Worm (Caenorhabditis elegans): ENCODE results near the gene cfap-36.

The cfap-36 gene

ce11 chrV:137667-138066 is 34.3 kb downstream of the cfap-36 start:
- no peak for TF ChIP-seq W03F9.2 (tag; optimal IDR thresholded peaks at IDR 0.05)
- no peak for TF ChIP-seq him-1 (tag; optimal IDR thresholded peaks at IDR 0.05)
- no peak for TF ChIP-seq dao-5 (tag; optimal IDR thresholded peaks at IDR 0.05)

- TF ChIP-seq dao-5 (tag; optimal IDR thresholded peaks at IDR 0.05) (no peak), W03F9.2 (tag; optimal IDR thresholded peaks at IDR 0.05) (no peak), him-1 (tag; optimal IDR thresholded peaks at IDR 0.05) (no peak)
Measured at ce11 chrV:130186-130585, 41.8 kb downstream of the cfap-36 start.

ce11 chrV:127882-128281 is 44.1 kb downstream of the cfap-36 start, which contains the start of the genes W03F9.2 and sftb-2:
W03F9.2 (minus strand) TSS chrV:128034.
sftb-2 (plus strand) TSS chrV:128237.
- TF ChIP-seq him-1 (tag; optimal IDR thresholded peaks at IDR 0.05) (no peak), dao-5 (tag; optimal IDR thresholded peaks at IDR 0.05) (no peak), W03F9.2 (tag; optimal IDR thresholded peaks at IDR 0.05) (peak; percentile 94)

ce11 chrV:126610-127009 is 45.4 kb downstream of the cfap-36 start, which contains the start of gene W03F9.1:
W03F9.1 (minus strand) TSS chrV:126718.
- TF ChIP-seq dao-5 (tag; optimal IDR thresholded peaks at IDR 0.05) (no peak), W03F9.2 (tag; optimal IDR thresholded peaks at IDR 0.05) (peak; percentile 99)

- TF ChIP-seq him-1 (tag; optimal IDR thresholded peaks at IDR 0.05) (no peak), W03F9.2 (tag; optimal IDR thresholded peaks at IDR 0.05) (peak; percentile 41), dao-5 (tag; optimal IDR thresholded peaks at IDR 0.05) (no peak)
Measured at ce11 chrV:123915-124314, 48.1 kb downstream of the cfap-36 start.

ce11 chrV:123513-123912 is 48.5 kb downstream of the cfap-36 start:
- no peak for TF ChIP-seq him-1 (tag; optimal IDR thresholded peaks at IDR 0.05)
- TF ChIP-seq dao-5 (tag; optimal IDR thresholded peaks at IDR 0.05), result no peak
- TF ChIP-seq W03F9.2 (tag; optimal IDR thresholded peaks at IDR 0.05), result peak; percentile 93

- TF ChIP-seq him-1 (tag; optimal IDR thresholded peaks at IDR 0.05), result no peak
- TF ChIP-seq dao-5 (tag; optimal IDR thresholded peaks at IDR 0.05), result no peak
- TF ChIP-seq W03F9.2 (tag; optimal IDR thresholded peaks at IDR 0.05), result peak; percentile 91
Measured at ce11 chrV:122750-123149, 49.3 kb downstream of the cfap-36 start, which contains the start of gene cgp-1. cgp-1 (minus strand) TSS chrV:122789.

ce11 chrV:122249-122648 is 49.8 kb downstream of the cfap-36 start:
- TF ChIP-seq him-1 (tag; optimal IDR thresholded peaks at IDR 0.05), result no peak
- TF ChIP-seq dao-5 (tag; optimal IDR thresholded peaks at IDR 0.05), result no peak
- TF ChIP-seq W03F9.2 (tag; optimal IDR thresholded peaks at IDR 0.05), result no peak

- no peak for TF ChIP-seq him-1 (tag; optimal IDR thresholded peaks at IDR 0.05)
- no peak for TF ChIP-seq W03F9.2 (tag; optimal IDR thresholded peaks at IDR 0.05)
- no peak for TF ChIP-seq dao-5 (tag; optimal IDR thresholded peaks at IDR 0.05)
Measured at ce11 chrV:117312-117711, 54.7 kb downstream of the cfap-36 start.

ce11 chrV:116243-116642 is 55.8 kb downstream of the cfap-36 start:
- TF ChIP-seq W03F9.2 (tag; optimal IDR thresholded peaks at IDR 0.05) (no peak), dao-5 (tag; optimal IDR thresholded peaks at IDR 0.05) (no peak), him-1 (tag; optimal IDR thresholded peaks at IDR 0.05) (no peak)

All from whole organism, L4/young adult.